Fruit fly (Drosophila melanogaster) whole organism: ENCODE measurements around the gene Ir7e.

ENCODE experiments used
- CG8478 ChIP-seq: fragments of >200 bp; optimal IDR thresholded peaks from 2 replicates; lab custom pipeline; 2018; ENCODE audit warnings: inconsistent platforms
- Dll ChIP-seq: fragments of >200 bp; optimal IDR thresholded peaks from 2 replicates; lab custom pipeline; 2017
- EcR ChIP-seq, 2 experiments: fragments of >200 bp; optimal IDR thresholded peaks; 2 replicates each; lab custom pipeline; 2017; ENCODE audit warnings: missing biosample characterization in 2 of 2, missing genetic modification characterization in 2 of 2, missing genetic modification reagents in 2 of 2
- pan ChIP-seq: fragments of >200 bp; optimal IDR thresholded peaks from 2 replicates; lab custom pipeline; 2017
- psq ChIP-seq: fragments of >200 bp; optimal IDR thresholded peaks from 2 replicates; lab custom pipeline; 2017
- usp ChIP-seq: fragments of >200 bp; optimal IDR thresholded peaks from 2 replicates; lab custom pipeline; 2017; ENCODE audit warnings: missing biosample characterization, missing genetic modification characterization, mixed read lengths

The Ir7e gene

DNA sequence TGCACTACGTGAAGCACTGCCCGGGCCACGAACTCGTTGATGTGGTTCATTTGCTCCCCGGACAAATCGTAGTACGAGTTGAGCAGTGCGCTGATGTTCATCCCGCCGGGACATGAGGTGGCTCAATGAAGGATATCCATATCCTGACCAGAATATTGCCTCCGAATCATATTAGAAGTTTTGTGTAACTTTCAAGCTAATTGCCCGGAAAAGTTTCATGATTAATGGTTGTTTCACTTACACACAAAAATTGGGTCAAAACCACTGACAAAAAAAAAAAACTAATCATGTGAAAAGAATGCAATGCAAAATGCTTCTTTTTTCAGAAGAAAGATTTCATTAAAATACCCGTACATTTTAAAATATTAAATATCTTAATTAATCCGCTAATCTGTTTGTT is at the start of gene Ir7e:
Gene Ir7e (minus strand): TSS at position 101 of the 400 bp plus-strand sequence.
- TF ChIP-seq EcR (GFP tag; optimal IDR thresholded peaks at IDR 0.05; lab: Kevin White, UChicago) (no peak), CG8478 (no peak)

DNA sequence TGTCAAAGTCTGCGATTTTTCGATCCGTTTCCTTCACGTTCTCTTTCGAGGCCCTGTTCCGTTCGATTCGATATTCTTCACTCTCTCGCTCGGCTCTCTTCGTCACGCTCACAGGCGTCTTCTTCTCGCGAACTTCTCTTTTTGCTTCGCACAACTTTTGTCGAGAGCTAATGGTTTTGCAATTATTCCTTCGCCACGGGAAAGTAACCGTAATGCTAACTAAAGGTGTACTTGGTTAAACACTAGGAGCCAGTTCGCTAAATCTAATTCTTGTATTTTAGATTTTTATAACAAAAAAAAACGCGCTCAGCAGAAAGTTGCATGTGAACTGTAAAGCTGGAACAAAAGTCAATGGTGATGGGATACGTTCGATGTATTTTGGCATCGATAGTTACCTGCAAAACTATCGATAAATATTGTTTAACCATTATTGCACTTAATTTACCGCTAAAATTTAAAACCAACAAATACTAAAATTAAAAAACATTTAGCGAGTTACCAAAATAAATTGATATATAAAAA is 49.6 kb upstream of the Ir7e start, which contains the start of gene mahe:
Gene mahe (minus strand): TSS at position 355 of the 522 bp plus-strand sequence.
- no peak for TF ChIP-seq psq
- no peak for TF ChIP-seq EcR (GFP tag; optimal IDR thresholded peaks at IDR 0.05; lab: Kevin White, UChicago)
- no peak for TF ChIP-seq CG8478
- TF ChIP-seq pan (lab: Kevin White, UChicago), result no peak
- no peak for TF ChIP-seq usp (GFP tag; lab: Kevin White, UChicago)
- TF ChIP-seq Dll (lab: Kevin White, UChicago), result no peak

DNA sequence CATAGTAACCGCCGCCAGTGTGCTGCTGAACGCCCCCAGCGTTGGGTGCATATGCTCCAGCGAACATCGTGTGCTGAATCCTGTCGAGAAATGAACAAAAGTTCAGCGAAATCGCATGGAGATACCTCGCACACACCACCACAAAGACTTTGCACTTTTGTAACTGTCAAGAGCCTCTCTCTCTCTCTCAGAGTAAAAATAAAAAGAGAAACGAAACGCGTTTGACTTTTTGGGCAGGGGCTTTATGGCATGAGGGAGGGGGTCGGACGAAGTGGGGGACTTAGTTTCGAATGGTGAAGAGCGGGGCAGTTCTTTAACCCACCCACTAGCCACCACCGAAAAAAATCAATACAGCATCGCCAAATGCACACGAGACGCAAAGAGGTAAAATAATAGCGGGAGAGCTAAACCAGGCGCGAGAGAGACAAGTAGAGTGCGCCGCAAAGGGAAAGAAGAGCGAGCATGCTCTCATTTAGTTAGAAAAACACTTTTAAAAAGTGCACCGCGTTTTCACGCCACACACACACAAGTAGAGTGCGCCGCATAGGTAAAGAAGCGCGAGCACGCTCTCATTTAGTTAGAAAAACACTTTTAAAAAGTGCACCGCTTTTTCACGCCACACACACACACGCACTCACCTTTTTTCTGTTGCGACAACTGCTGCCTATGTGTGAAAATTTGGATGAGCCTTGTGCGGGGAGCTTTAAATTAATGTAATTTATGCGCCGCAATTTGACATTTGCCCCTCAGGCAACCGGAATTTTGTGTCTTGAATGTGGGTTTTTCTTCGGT is 49.0 kb upstream of the Ir7e start:
- TF ChIP-seq usp (GFP tag; lab: Kevin White, UChicago) (no peak), EcR (GFP tag; optimal IDR thresholded peaks at IDR 0.05; lab: Kevin White, UChicago) (no peak), Dll (lab: Kevin White, UChicago) (peak; percentile 84), CG8478 (peak; percentile 0), psq (no peak)

DNA sequence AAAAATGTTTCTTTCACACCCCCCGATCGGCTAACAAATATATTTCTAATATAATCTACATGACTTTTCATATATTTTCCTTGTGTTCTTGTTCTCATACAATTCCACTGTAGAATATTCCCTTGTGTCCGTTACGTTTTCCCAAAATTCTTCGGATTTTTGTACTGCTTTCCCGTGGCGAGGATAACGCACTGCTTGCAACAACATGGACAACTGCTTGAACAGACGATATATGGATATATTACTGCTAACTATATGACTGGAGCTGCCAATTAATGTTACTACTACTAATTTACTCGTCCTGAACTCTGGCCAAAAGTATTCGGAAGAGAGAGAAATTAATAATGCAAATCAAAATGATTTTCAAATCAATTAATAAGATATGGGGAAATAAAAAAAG is 43.4 kb upstream of the Ir7e start:
- TF ChIP-seq CG8478 (no peak), EcR (GFP tag; optimal IDR thresholded peaks at IDR 0.05; lab: Kevin White, UChicago) (no peak), Dll (lab: Kevin White, UChicago) (no peak), psq (no peak), usp (GFP tag; lab: Kevin White, UChicago) (no peak), pan (lab: Kevin White, UChicago) (no peak)

DNA sequence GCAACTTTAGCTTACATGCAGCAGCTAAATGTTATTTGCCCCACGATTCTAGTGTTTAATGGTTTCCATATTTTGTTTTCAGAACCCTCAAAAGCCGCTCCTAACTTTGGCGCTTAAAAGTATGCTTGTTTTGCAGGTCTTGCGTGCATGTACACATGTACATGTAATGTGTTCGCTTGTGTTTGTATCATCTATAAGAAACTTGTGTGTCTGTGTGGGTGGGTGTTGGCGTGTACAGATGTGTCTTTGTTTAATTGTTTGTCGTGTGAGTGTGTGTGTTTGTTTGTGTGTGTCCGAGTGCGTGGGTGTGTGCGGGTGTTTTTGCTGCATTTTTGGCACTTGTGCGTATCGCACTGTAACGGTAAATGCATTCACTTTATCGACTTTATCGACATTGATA is 41.6 kb upstream of the Ir7e start:
- TF ChIP-seq CG8478 (no peak), psq (no peak), Dll (lab: Kevin White, UChicago) (no peak)

DNA sequence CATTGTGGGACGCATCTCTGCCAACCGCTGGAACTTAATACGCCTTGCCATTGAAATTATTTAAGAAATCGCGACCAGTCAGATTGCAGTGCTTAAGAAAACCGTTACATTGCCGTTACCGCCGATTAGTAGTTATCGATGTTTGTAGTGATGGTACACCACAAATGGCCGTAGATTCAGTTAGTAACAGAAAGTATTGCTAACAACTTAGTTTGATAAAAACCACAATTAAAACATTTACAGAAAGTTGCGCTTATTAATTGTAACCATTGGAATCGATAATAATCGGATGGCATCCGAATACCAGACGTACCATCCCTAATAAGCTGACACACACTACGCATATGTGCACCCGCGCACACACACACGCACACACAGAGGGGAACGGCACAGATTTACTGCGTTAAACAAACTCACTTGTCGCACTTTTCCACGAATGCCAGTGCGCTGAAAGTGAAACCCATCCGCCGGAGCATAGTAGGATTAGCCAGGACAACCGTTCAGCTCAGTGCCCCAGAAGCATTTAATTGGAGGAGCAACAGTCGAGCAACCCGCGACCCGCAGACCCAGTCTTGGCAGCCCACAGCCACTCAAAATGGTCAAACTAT is 38.7 kb upstream of the Ir7e start, which contains the start of the genes hdm and Ykt6:
Gene hdm (minus strand): TSS at position 51 of the 608 bp plus-strand sequence.
Gene Ykt6 (plus strand): TSS at position 329 of the 608 bp plus-strand sequence.
- TF ChIP-seq CG8478 (no peak), usp (GFP tag; lab: Kevin White, UChicago) (no peak), psq (no peak), Dll (lab: Kevin White, UChicago) (no peak), pan (lab: Kevin White, UChicago) (no peak), EcR (GFP tag; optimal IDR thresholded peaks at IDR 0.05; lab: Kevin White, UChicago) (no peak)

DNA sequence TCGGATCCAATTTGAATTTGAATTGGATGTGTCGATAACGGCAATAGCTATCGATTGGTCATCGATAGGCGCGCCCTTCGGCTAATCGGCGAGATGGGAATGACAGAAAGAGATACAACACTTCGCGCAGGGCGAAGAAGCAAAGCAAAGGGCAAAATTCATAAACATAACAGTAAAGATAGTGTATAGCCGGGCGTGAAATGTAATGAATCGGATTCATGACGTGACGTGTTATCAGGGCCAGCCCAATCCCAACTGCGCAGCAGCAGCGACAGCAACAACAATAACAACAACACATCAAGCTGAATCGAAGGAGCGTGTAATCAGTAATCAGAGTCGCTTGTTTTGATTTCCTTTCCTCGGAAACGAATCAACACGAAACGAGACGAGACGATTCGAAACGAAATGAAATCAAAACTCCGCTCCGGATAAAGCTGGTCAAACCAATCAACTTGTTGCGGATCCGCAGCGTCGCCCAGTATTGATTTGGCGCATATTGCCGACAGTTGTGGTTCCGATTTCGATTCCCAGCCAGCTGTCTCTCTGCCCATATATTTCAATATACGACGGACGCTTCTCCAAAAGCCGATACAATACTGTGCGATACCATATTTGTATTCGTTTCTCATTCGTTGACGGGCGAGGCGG is 30.6 kb upstream of the Ir7e start, which contains the start of gene snz:
Gene snz (plus strand): TSS at position 107 of the 648 bp plus-strand sequence.
- no peak for TF ChIP-seq psq
- TF ChIP-seq pan (lab: Kevin White, UChicago), result no peak
- no peak for TF ChIP-seq EcR (GFP tag; optimal IDR thresholded peaks at IDR 0.05; lab: Kevin White, UChicago)
- no peak for TF ChIP-seq Dll (lab: Kevin White, UChicago)
- TF ChIP-seq usp (GFP tag; lab: Kevin White, UChicago), result no peak
- no peak for TF ChIP-seq CG8478

DNA sequence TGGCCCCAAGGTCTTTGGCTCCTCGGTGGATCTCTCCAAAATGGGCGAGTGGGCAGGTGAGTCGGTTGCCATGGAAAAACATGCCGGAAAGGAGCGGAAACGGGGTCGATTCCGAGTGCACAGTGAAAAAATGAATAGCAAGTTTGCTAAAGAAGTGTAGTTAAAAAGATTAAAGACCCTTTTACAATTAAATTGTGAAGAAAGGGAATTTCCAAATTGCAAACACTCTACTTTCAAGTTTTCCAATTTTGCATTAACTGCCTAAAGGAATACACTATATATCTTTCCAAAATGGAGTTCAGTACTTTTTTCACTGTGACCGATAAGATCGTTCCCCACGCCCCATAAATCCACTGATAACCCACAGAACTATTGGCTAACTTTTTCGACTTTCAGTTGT is 28.0 kb upstream of the Ir7e start:
- TF ChIP-seq Dll (lab: Kevin White, UChicago) (no peak), psq (no peak), CG8478 (no peak), pan (lab: Kevin White, UChicago) (no peak), EcR (GFP tag; optimal IDR thresholded peaks at IDR 0.05; lab: Kevin White, UChicago) (no peak), usp (GFP tag; lab: Kevin White, UChicago) (no peak)

DNA sequence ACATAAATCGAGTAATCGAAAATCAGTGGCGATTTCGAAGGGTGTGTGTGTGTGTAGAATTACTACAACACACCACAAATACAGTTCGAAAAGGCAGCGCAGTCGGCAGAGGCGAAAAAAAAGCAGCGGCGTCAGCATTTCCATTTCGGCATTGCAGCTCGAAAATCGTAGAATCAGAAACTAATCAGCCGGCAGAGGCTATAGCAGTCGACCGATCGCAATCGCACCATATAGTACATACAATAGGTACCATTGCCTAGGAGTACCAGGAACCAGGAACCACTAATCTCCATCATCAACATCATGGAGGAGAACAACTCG is 27.6 kb upstream of the Ir7e start:
- TF ChIP-seq pan (lab: Kevin White, UChicago) (no peak), CG8478 (no peak)

DNA sequence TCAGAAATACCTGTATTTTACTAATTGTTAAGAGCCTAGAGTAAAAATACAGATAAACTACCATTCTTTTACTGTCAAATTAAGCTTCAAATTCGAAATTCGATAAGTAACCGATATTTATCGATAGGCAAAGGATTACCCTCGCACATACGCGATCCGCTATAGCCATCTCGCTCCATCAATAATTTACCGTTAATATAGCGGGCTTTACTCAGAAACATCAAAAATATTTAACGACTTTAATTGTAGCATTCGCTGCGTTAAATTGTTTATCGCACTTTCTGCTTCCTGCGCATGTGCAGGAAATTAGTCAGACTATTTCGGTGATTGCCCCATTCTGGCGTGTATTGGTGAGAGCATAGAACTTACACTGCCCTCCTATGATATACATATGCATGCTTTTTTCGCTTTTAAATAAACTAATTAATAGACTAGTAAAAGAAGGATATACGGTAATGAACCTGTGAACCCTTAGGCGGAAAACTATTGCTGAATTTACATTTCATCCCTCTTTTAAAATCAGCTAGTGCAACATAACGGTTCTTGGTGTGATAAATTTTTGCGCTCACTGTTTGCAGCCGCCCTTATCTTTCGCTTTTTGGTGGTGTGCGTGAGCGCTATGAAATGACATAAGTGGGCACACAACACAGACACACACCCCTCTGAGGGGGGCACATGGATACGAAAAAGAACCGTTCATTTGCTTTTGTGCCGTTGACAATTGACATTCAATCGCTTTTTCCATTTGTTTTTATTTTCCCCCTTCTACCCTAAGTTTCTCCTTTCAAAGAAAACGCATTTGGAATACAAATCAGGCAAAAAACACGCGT is 27.0 kb upstream of the Ir7e start, which contains the start of the genes dpr14 and spidey:
Gene dpr14 (minus strand): TSS at position 48 of the 830 bp plus-strand sequence.
Gene spidey (plus strand): TSS at position 693 of the 830 bp plus-strand sequence.
- TF ChIP-seq CG8478, result no peak
- no peak for TF ChIP-seq Dll (lab: Kevin White, UChicago)
- no peak for TF ChIP-seq pan (lab: Kevin White, UChicago)
- TF ChIP-seq psq, result no peak
- no peak for TF ChIP-seq EcR (GFP tag; optimal IDR thresholded peaks at IDR 0.05; lab: Kevin White, UChicago)
- no peak for TF ChIP-seq usp (GFP tag; lab: Kevin White, UChicago)
